Worm (Caenorhabditis elegans) whole organism, L1 larva: ENCODE data around the gene srxa-12.

Source experiments
- fkh-10 ChIP-seq: sonication (generic microtip); optimal IDR thresholded peaks from 2 replicates; lab custom pipeline; 2017; ENCODE audit warnings: missing biosample characterization, missing genetic modification reagents, missing genetic modification characterization
- mab-9 ChIP-seq: fragments of 200-800 bp; sonication (Bioruptor generic); IDR thresholded peaks from 2 replicates; pipeline ENCODE4 v1.3.6; 2022; ENCODE audit warnings: missing genetic modification reagents, missing genetic modification characterization, missing compliant biosample characterization
- nhr-12 ChIP-seq: sonication (generic microtip); optimal IDR thresholded peaks from 2 replicates; lab custom pipeline; 2017; ENCODE audit warnings: missing biosample characterization, missing genetic modification characterization
- pqm-1 ChIP-seq: sonication (generic microtip); optimal IDR thresholded peaks from 3 replicates; lab custom pipeline; 2017; ENCODE audit warnings: missing biosample characterization, missing genetic modification characterization
- snpc-4 ChIP-seq: fragments of 150-350 bp; optimal IDR thresholded peaks from 2 replicates; lab custom pipeline; 2014; ENCODE audit warnings: missing biosample characterization, missing genetic modification characterization
- unc-130 ChIP-seq: fragments of 150-350 bp; optimal IDR thresholded peaks from 2 replicates; lab custom pipeline; 2017; ENCODE audit warnings: missing biosample characterization, missing genetic modification characterization, inconsistent platforms

ce11 chrV:13907557-13908104 lies 18.9 kb upstream of the srxa-12 start:
- TF ChIP-seq pqm-1 (tag; lab: Kevin White, UChicago) (no peak), unc-130 (no peak), snpc-4 (tag; lab: Kevin White, UChicago) (no peak), nhr-12 (tag; lab: Kevin White, UChicago) (no peak), mab-9 (GFP tag; lab: Robert Waterston, UW) (no peak), fkh-10 (GFP tag; lab: Kevin White, UChicago) (no peak)
